Fruit fly (Drosophila melanogaster) whole organism, embryonic: ENCODE data around the gene RhoGAPp190.

Source experiments
- Adf1 ChIP-seq: fragments of 200-800 bp; sonication (Bioruptor generic); IDR thresholded peaks from 2 replicates; pipeline ENCODE4 v1.3.6; 2022; ENCODE audit warnings: missing biosample characterization, missing genetic modification characterization
- BEAF-32 ChIP-seq: fragments of 200-800 bp; sonication (Bioruptor generic); optimal IDR thresholded peaks from 3 replicates; lab custom pipeline; 2017; ENCODE audit warnings: missing biosample characterization, missing genetic modification characterization, mild to moderate bottlenecking, moderate library complexity, missing genetic modification reagents
- Bdp1 ChIP-seq: fragments of 200-800 bp; sonication (Bioruptor generic); optimal IDR thresholded peaks from 3 replicates; lab custom pipeline; 2016; ENCODE audit warnings: missing biosample characterization, missing genetic modification characterization
- CG10462 ChIP-seq: fragments of 200-800 bp; sonication (Bioruptor generic); optimal IDR thresholded peaks from 2 replicates; lab custom pipeline; 2016; ENCODE audit warnings: missing biosample characterization, missing genetic modification characterization
- CG12769 ChIP-seq: fragments of 200-800 bp; sonication (Bioruptor generic); optimal IDR thresholded peaks from 2 replicates; lab custom pipeline; 2019; ENCODE audit warnings: missing biosample characterization, mild to moderate bottlenecking, missing genetic modification characterization, moderate library complexity
- CG15269 ChIP-seq: fragments of 200-800 bp; sonication (Bioruptor generic); optimal IDR thresholded peaks from 2 replicates; lab custom pipeline; 2018; ENCODE audit warnings: missing biosample characterization, mild to moderate bottlenecking, missing genetic modification characterization, moderate library complexity
- CG16863 ChIP-seq: fragments of 200-800 bp; sonication (Bioruptor generic); optimal IDR thresholded peaks from 3 replicates; lab custom pipeline; 2016; ENCODE audit warnings: missing biosample characterization, missing genetic modification characterization
- CG3065 ChIP-seq: fragments of 200-800 bp; sonication (Bioruptor generic); optimal IDR thresholded peaks from 2 replicates; lab custom pipeline; 2016; ENCODE audit warnings: missing biosample characterization, missing genetic modification characterization
- CG32772 ChIP-seq: fragments of 200-800 bp; sonication (Bioruptor generic); IDR thresholded peaks from 2 replicates; pipeline ENCODE4 v1.3.6; 2022; ENCODE audit warnings: missing biosample characterization, missing genetic modification characterization
- CG4424 ChIP-seq: fragments of 200-800 bp; sonication (Bioruptor generic); optimal IDR thresholded peaks from 3 replicates; lab custom pipeline; 2016; ENCODE audit warnings: missing biosample characterization, missing genetic modification characterization
- CG7745 ChIP-seq: fragments of 200-800 bp; sonication (Bioruptor generic); optimal IDR thresholded peaks from 2 replicates; lab custom pipeline; 2018; ENCODE audit warnings: missing biosample characterization, mild to moderate bottlenecking, missing genetic modification characterization, moderate library complexity
- CG7786 ChIP-seq: fragments of 200-800 bp; sonication (Bioruptor generic); optimal IDR thresholded peaks from 2 replicates; lab custom pipeline; 2016; ENCODE audit warnings: missing biosample characterization, missing genetic modification characterization
- CG9727 ChIP-seq: fragments of 200-800 bp; sonication (Bioruptor generic); optimal IDR thresholded peaks from 3 replicates; lab custom pipeline; 2017; ENCODE audit warnings: missing biosample characterization, mild to moderate bottlenecking, missing genetic modification characterization
- Camta ChIP-seq: fragments of 200-800 bp; sonication (Bioruptor generic); optimal IDR thresholded peaks from 2 replicates; lab custom pipeline; 2016; ENCODE audit warnings: missing biosample characterization, missing genetic modification characterization
- CoRest ChIP-seq: fragments of 200-800 bp; sonication (Bioruptor generic); optimal IDR thresholded peaks from 3 replicates; lab custom pipeline; 2018; ENCODE audit warnings: missing biosample characterization, mild to moderate bottlenecking, missing genetic modification characterization, moderate library complexity
- Dip3 ChIP-seq: fragments of 200-800 bp; sonication (Bioruptor generic); optimal IDR thresholded peaks from 3 replicates; lab custom pipeline; 2016; ENCODE audit warnings: missing biosample characterization, missing genetic modification characterization
- ERR ChIP-seq: fragments of 200-800 bp; sonication (Bioruptor generic); optimal IDR thresholded peaks from 2 replicates; lab custom pipeline; 2016; ENCODE audit warnings: missing biosample characterization, missing genetic modification characterization
- Hand ChIP-seq: fragments of 200-800 bp; sonication (Bioruptor generic); optimal IDR thresholded peaks from 2 replicates; lab custom pipeline; 2017; ENCODE audit warnings: mild to moderate bottlenecking, missing biosample characterization, missing genetic modification reagents, missing genetic modification characterization
- Hr51 ChIP-seq, 2 experiments: fragments of 200-800 bp; sonication (Bioruptor generic); optimal IDR thresholded peaks; 2 replicates in 1 of 2; 3 replicates in 1 of 2; lab custom pipeline; 2016 to 2018; ENCODE audit warnings: missing biosample characterization in 2 of 2, missing genetic modification characterization in 2 of 2, mild to moderate bottlenecking in 1 of 2, moderate library complexity in 1 of 2
- MBD-R2 ChIP-seq: fragments of 200-800 bp; sonication (Bioruptor generic); IDR thresholded peaks from 2 replicates; pipeline ENCODE4 v1.3.6; 2022; ENCODE audit warnings: missing biosample characterization, missing genetic modification characterization
- Mad ChIP-seq: fragments of 200-800 bp; sonication (Bioruptor generic); optimal IDR thresholded peaks from 2 replicates; lab custom pipeline; 2016; ENCODE audit warnings: missing biosample characterization, missing genetic modification characterization
- Neu2 ChIP-seq: fragments of 200-800 bp; sonication (Bioruptor generic); optimal IDR thresholded peaks from 3 replicates; lab custom pipeline; 2016; ENCODE audit warnings: missing biosample characterization, missing genetic modification characterization, borderline replicate concordance
- Ravus ChIP-seq: fragments of 200-800 bp; sonication (Bioruptor generic); IDR thresholded peaks from 2 replicates; pipeline ENCODE4 v1.3.6; 2022; ENCODE audit warnings: missing biosample characterization, missing genetic modification characterization
- Scr ChIP-seq: fragments of 200-800 bp; sonication (Bioruptor generic); IDR thresholded peaks from 2 replicates; pipeline ENCODE4 v1.3.6; 2022; ENCODE audit warnings: missing biosample characterization, missing genetic modification characterization; ENCODE audit not compliant: partially characterized antibody
- Spps ChIP-seq: fragments of 200-800 bp; sonication (Bioruptor generic); optimal IDR thresholded peaks from 2 replicates; lab custom pipeline; 2018; ENCODE audit warnings: missing biosample characterization, mild to moderate bottlenecking, missing genetic modification characterization
- ab ChIP-seq: fragments of 200-800 bp; sonication (Bioruptor generic); optimal IDR thresholded peaks from 2 replicates; lab custom pipeline; 2016; ENCODE audit warnings: missing biosample characterization, missing genetic modification characterization
- cg ChIP-seq: fragments of 200-800 bp; sonication (Bioruptor generic); optimal IDR thresholded peaks from 3 replicates; lab custom pipeline; 2019; ENCODE audit warnings: missing biosample characterization, mild to moderate bottlenecking, missing genetic modification characterization, moderate library complexity
- croc ChIP-seq: fragments of 200-800 bp; sonication (Bioruptor generic); conservative IDR thresholded peaks from 3 replicates; pipeline ENCODE4 v1.3.6; 2022; ENCODE audit warnings: missing biosample characterization, missing genetic modification characterization
- crp ChIP-seq, 2 experiments: fragments of 200-800 bp; sonication (Bioruptor generic); optimal IDR thresholded peaks; 2 replicates in 1 of 2; 3 replicates in 1 of 2; lab custom pipeline; 2017; ENCODE audit warnings: missing biosample characterization in 2 of 2, missing genetic modification characterization in 2 of 2, mild to moderate bottlenecking in 1 of 2, moderate library complexity in 1 of 2
- da ChIP-seq: fragments of 200-800 bp; sonication (Bioruptor generic); optimal IDR thresholded peaks from 2 replicates; lab custom pipeline; 2016; ENCODE audit warnings: missing biosample characterization, missing genetic modification characterization
- danr ChIP-seq: fragments of 200-800 bp; sonication (Bioruptor generic); IDR thresholded peaks from 2 replicates; pipeline ENCODE4 v1.3.6; 2022; ENCODE audit warnings: missing biosample characterization, missing genetic modification characterization
- dati ChIP-seq: fragments of 200-800 bp; sonication (Bioruptor generic); IDR thresholded peaks from 2 replicates; pipeline ENCODE4 v1.3.6; 2022; ENCODE audit warnings: missing biosample characterization, missing genetic modification characterization
- dmrt99B ChIP-seq: fragments of 200-800 bp; sonication (Bioruptor generic); optimal IDR thresholded peaks from 2 replicates; lab custom pipeline; 2018; ENCODE audit warnings: missing biosample characterization, mild to moderate bottlenecking, missing genetic modification characterization, moderate library complexity
- ewg ChIP-seq: fragments of 200-800 bp; sonication (Bioruptor generic); optimal IDR thresholded peaks from 3 replicates; lab custom pipeline; 2017; ENCODE audit warnings: mild to moderate bottlenecking, missing biosample characterization, missing genetic modification reagents, missing genetic modification characterization
- fd3F ChIP-seq: fragments of 200-800 bp; sonication (Bioruptor generic); optimal IDR thresholded peaks from 2 replicates; lab custom pipeline; 2018; ENCODE audit warnings: missing biosample characterization, mild to moderate bottlenecking, missing genetic modification characterization, moderate library complexity
- gfzf ChIP-seq: fragments of 200-800 bp; sonication (Bioruptor generic); optimal IDR thresholded peaks from 2 replicates; lab custom pipeline; 2016; ENCODE audit warnings: missing biosample characterization, mild to moderate bottlenecking, missing genetic modification characterization, moderate library complexity
- jing ChIP-seq: fragments of 200-800 bp; sonication (Bioruptor generic); optimal IDR thresholded peaks from 2 replicates; lab custom pipeline; 2018; ENCODE audit warnings: missing biosample characterization, mild to moderate bottlenecking, missing genetic modification characterization
- knrl ChIP-seq: fragments of 200-800 bp; sonication (Bioruptor generic); IDR thresholded peaks from 3 replicates; pipeline ENCODE4 v1.3.6; 2022; ENCODE audit warnings: missing biosample characterization, missing genetic modification characterization; ENCODE audit not compliant: partially characterized antibody
- onecut ChIP-seq: fragments of 200-800 bp; sonication (Bioruptor generic); IDR thresholded peaks from 2 replicates; pipeline ENCODE4 v1.3.6; 2022; ENCODE audit warnings: missing biosample characterization, missing genetic modification characterization
- p53 ChIP-seq: fragments of 200-800 bp; sonication (Bioruptor generic); optimal IDR thresholded peaks from 2 replicates; lab custom pipeline; 2016; ENCODE audit warnings: missing biosample characterization, missing genetic modification characterization
- sisA ChIP-seq: fragments of 200-800 bp; sonication (Bioruptor generic); IDR thresholded peaks from 2 replicates; pipeline ENCODE4 v1.3.6; 2022; ENCODE audit warnings: missing biosample characterization, missing genetic modification characterization
- ssp ChIP-seq: fragments of 200-800 bp; sonication (Bioruptor generic); IDR thresholded peaks from 2 replicates; pipeline ENCODE4 v1.3.6; 2022; ENCODE audit warnings: missing biosample characterization, missing genetic modification characterization
- tup ChIP-seq: fragments of 200-800 bp; sonication (Bioruptor generic); optimal IDR thresholded peaks from 2 replicates; lab custom pipeline; 2016; ENCODE audit warnings: missing biosample characterization, mild to moderate bottlenecking, missing genetic modification characterization, moderate library complexity
- yki ChIP-seq: fragments of >200 bp; optimal IDR thresholded peaks from 3 replicates; lab custom pipeline; 2018
- zen2 ChIP-seq: fragments of 200-800 bp; sonication (Bioruptor generic); IDR thresholded peaks from 3 replicates; pipeline ENCODE4 v1.3.6; 2022; ENCODE audit warnings: missing biosample characterization, missing genetic modification characterization; ENCODE audit not compliant: partially characterized antibody
- zf30C ChIP-seq: fragments of 200-800 bp; sonication (Bioruptor generic); optimal IDR thresholded peaks from 3 replicates; lab custom pipeline; 2018; ENCODE audit warnings: missing biosample characterization, mild to moderate bottlenecking, missing genetic modification characterization

The RhoGAPp190 gene

DNA sequence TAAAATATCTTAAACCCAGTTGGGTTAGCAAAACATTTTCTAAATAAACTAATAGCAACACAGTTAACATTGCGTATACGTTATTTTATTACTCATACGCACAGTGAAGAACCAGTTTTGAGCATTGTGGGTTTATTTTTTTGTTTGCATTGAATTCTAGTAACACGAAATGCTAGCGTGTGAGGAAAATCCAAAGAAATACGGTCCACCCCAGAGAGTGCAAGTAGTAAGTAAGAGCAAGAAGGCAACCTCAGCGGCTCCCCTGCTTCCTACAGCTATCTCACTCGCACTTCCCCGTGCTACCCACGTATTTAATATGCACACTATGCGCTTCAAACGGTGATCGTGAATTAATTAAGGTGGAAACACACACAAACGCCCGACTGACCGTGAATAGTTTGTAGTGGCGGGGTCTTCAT, 27.4 kb downstream of the RhoGAPp190 start (continued):
- TF ChIP-seq Bdp1 (GFP tag; lab: Kevin White, UChicago) = peak; percentile 61
- TF ChIP-seq fd3F (GFP tag; lab: Kevin White, UChicago) = peak; percentile 89
- TF ChIP-seq zf30C = no peak
- TF ChIP-seq Ravus (GFP tag; lab: Robert Waterston, UW) = peak; percentile 29; the same call in 1 of the 2 replicates
- TF ChIP-seq Scr (GFP tag; lab: Robert Waterston, UW) = no peak
- TF ChIP-seq CG12769 (tag; lab: Kevin White, UChicago) = peak; percentile 90
- peak; percentile 30 for TF ChIP-seq ab (GFP tag; lab: Kevin White, UChicago)
- peak; percentile 50; the same call in 2 of the 3 replicates for TF ChIP-seq croc (GFP tag; lab: Robert Waterston, UW)
- peak; percentile 74 for TF ChIP-seq CG32772 (GFP tag; lab: Robert Waterston, UW)
- TF ChIP-seq danr (GFP tag; lab: Robert Waterston, UW) = peak; percentile 72
- peak; percentile 12 for TF ChIP-seq BEAF-32 (GFP tag; lab: Kevin White, UChicago)
- TF ChIP-seq CG3065 (GFP tag; lab: Kevin White, UChicago) = peak; percentile 46
- TF ChIP-seq Hand (GFP tag; lab: Kevin White, UChicago) = peak; percentile 79
- peak; percentile 81 for TF ChIP-seq CG7786 (GFP tag; lab: Kevin White, UChicago)
- TF ChIP-seq ssp = peak; percentile 51; the same call in 1 of the 2 replicates
- peak; percentile 82 for TF ChIP-seq Dip3 (GFP tag; lab: Kevin White, UChicago)
- TF ChIP-seq CG15269 = peak; percentile 95
- TF ChIP-seq ERR (GFP tag; lab: Kevin White, UChicago) = peak; percentile 65
- TF ChIP-seq sisA (GFP tag; lab: Robert Waterston, UW) = peak; percentile 69
- TF ChIP-seq Adf1 (GFP tag; lab: Robert Waterston, UW) = peak; percentile 25; the same call in 1 of the 2 replicates
- peak; percentile 74 to 96 for TF ChIP-seq Hr51 (GFP tag; optimal IDR thresholded peaks at IDR 0.05; lab: Kevin White, UChicago)
- peak; percentile 75 for TF ChIP-seq jing
- peak; percentile 74 for TF ChIP-seq Mad (GFP tag; lab: Kevin White, UChicago)
- TF ChIP-seq zen2 = no peak
- TF ChIP-seq CG7745 (tag; lab: Kevin White, UChicago) = no peak
- peak; percentile 68 for TF ChIP-seq Camta (GFP tag; lab: Kevin White, UChicago)
- TF ChIP-seq cg = peak; percentile 26
- peak; percentile 62 for TF ChIP-seq da (GFP tag; lab: Kevin White, UChicago)
- TF ChIP-seq Spps (tag; lab: Kevin White, UChicago) = peak; percentile 15
- no peak for TF ChIP-seq p53
- TF ChIP-seq dmrt99B (tag; lab: Kevin White, UChicago) = peak; percentile 93
- peak; percentile 67 for TF ChIP-seq ewg
- peak in 1 of 2 experiments; percentile 47 for TF ChIP-seq crp (GFP tag; optimal IDR thresholded peaks at IDR 0.05; lab: Kevin White, UChicago)
- no peak for TF ChIP-seq gfzf
- TF ChIP-seq CG9727 (GFP tag; lab: Kevin White, UChicago) = peak; percentile 84
- TF ChIP-seq knrl (GFP tag; lab: Robert Waterston, UW) = no peak
- TF ChIP-seq MBD-R2 (GFP tag; lab: Robert Waterston, UW) = peak; percentile 58; the same call in 1 of the 2 replicates
- peak; percentile 62 for TF ChIP-seq CG10462 (GFP tag; lab: Kevin White, UChicago)
- no peak for TF ChIP-seq Neu2
- TF ChIP-seq CG16863 (GFP tag; lab: Kevin White, UChicago) = peak; percentile 74
- no peak for TF ChIP-seq tup (GFP tag; lab: Kevin White, UChicago)
- TF ChIP-seq CoRest (tag; lab: Kevin White, UChicago) = peak; percentile 91
- 0 out of 2 replicates have a peak, but pooled peaks have one; percentile 47 for TF ChIP-seq dati (GFP tag; lab: Robert Waterston, UW)
- TF ChIP-seq CG4424 (GFP tag; lab: Kevin White, UChicago) = peak; percentile 82
- TF ChIP-seq yki (lab: Kevin White, UChicago) = no peak
- TF ChIP-seq onecut (GFP tag; lab: Robert Waterston, UW) = peak; percentile 75
